Worm (Caenorhabditis elegans): ENCODE results near the gene srd-49.

srd-49 gene

DNA sequence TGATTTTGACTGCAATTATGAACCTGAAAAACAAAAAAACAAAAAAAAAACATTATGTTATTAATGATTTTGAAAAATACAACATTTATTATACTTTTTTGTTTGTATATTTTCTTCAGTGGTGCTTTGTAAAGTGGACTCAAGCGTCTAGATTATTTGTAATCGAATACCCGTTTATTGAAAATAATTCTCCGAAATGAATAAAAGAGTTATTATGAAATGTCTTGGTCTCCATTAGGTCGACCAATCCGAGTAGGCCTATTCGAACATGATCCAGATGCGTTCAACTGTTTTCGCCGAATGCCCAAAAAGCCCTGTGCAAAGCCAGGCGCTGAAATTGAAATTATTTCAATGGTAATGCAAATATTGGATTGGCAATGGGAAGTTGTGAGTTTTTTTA, 23.0 kb downstream of the srd-49 start, which contains the start of gene C08B6.5:
C08B6.5 (plus strand) TSS at position 301 of the 400 bp plus-strand sequence.
- TF ChIP-seq R02D3.7 (tag; optimal IDR thresholded peaks at IDR 0.05) (no peak), unc-39 (tag; optimal IDR thresholded peaks at IDR 0.05) (no peak), peb-1 (tag; optimal IDR thresholded peaks at IDR 0.05) (no peak), alr-1 (tag; optimal IDR thresholded peaks at IDR 0.05) (no peak), nhr-11 (tag; optimal IDR thresholded peaks at IDR 0.05) (no peak), mbf-1 (tag; optimal IDR thresholded peaks at IDR 0.05) (no peak), fos-1 (tag; optimal IDR thresholded peaks at IDR 0.05) (no peak), nhr-237 (tag; optimal IDR thresholded peaks at IDR 0.05) (no peak), sma-9 (GFP tag; optimal IDR thresholded peaks at IDR 0.05) (no peak), sma-9 (tag; optimal IDR thresholded peaks at IDR 0.05) (no peak), crh-2 (tag; optimal IDR thresholded peaks at IDR 0.05) (no peak), gmeb-1 (tag; optimal IDR thresholded peaks at IDR 0.05) (no peak), lsy-2 (tag; optimal IDR thresholded peaks at IDR 0.05) (no peak), snpc-4 (tag; optimal IDR thresholded peaks at IDR 0.05) (no peak), ceh-82 (tag; optimal IDR thresholded peaks at IDR 0.05) (no peak), blmp-1 (tag; optimal IDR thresholded peaks at IDR 0.05; ENCODE audit: insufficient read depth) (no peak)

DNA sequence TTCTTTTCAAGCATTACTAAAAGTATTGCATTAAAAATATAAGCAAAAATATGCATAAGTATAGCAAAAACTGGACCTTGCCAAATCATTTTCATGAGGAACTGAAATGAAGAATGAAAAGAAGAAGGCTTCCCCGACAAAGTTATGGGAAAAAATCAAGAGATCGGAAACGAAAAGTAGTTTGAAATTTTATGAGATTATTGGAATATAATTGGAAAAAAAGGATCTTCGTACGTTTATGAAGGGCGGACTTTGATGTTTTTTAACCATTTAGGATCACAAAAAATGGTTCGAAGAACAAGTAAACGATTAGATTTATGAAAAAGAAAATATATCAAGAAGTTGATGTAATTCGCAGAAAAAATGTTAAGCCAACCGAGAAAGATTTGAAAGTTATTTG, 26.4 kb downstream of the srd-49 start, which contains the start of gene srxa-18:
srxa-18 (minus strand) TSS at position 100 of the 400 bp plus-strand sequence.
- no peak for TF ChIP-seq ceh-82 (tag; optimal IDR thresholded peaks at IDR 0.05)
- TF ChIP-seq Y55F3AM.14 (GFP tag; optimal IDR thresholded peaks at IDR 0.05), result no peak
- no peak for TF ChIP-seq nhr-237 (tag; optimal IDR thresholded peaks at IDR 0.05)
- no peak for TF ChIP-seq skn-1 (tag; optimal IDR thresholded peaks at IDR 0.05)
- TF ChIP-seq aly-2 (tag; optimal IDR thresholded peaks at IDR 0.05), result no peak
- no peak for TF ChIP-seq nhr-10 (tag; optimal IDR thresholded peaks at IDR 0.05)
- no peak for TF ChIP-seq ZK546.5 (tag; optimal IDR thresholded peaks at IDR 0.05)
- TF ChIP-seq lin-39 (tag; optimal IDR thresholded peaks at IDR 0.05), result no peak
- no peak for TF ChIP-seq zag-1 (tag; optimal IDR thresholded peaks at IDR 0.05)
- TF ChIP-seq mdl-1 (tag; optimal IDR thresholded peaks at IDR 0.05), result no peak
- TF ChIP-seq C34F6.9 (tag; optimal IDR thresholded peaks at IDR 0.05), result no peak
- TF ChIP-seq unc-55 (GFP tag; optimal IDR thresholded peaks at IDR 0.05), result no peak
- no peak for TF ChIP-seq nhr-21 (tag; optimal IDR thresholded peaks at IDR 0.05)
- no peak for TF ChIP-seq alr-1 (tag; optimal IDR thresholded peaks at IDR 0.05)

DNA sequence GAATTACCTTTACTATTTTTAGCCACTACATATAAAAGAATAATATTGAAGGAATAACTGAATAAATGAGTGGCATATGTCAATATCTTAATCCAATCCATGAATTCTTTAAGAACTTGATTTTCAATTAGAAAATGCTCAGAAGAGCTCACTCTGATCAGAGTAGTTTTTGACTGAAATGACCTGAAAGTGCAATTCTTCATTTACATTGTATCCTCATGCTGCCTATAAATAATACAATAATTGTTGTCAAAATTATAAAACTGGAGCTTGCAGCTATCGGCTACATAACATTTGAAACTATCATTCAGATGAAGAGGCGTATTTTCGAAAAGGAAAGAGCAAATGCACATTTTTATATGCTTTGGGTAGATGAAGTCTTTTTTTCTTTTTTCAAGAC, 28.2 kb downstream of the srd-49 start, which contains the start of gene srxa-19:
srxa-19 (minus strand) TSS at position 101 of the 400 bp plus-strand sequence.
- TF ChIP-seq ztf-4 (tag; optimal IDR thresholded peaks at IDR 0.05) (no peak), elt-3 (tag; optimal IDR thresholded peaks at IDR 0.05) (no peak), gmeb-1 (tag; optimal IDR thresholded peaks at IDR 0.05) (no peak), nhr-6 (tag; optimal IDR thresholded peaks at IDR 0.05) (no peak), ceh-82 (tag; optimal IDR thresholded peaks at IDR 0.05) (no peak), nhr-237 (tag; optimal IDR thresholded peaks at IDR 0.05) (no peak), zag-1 (tag; optimal IDR thresholded peaks at IDR 0.05) (no peak), sem-4 (tag; optimal IDR thresholded peaks at IDR 0.05) (no peak), mbf-1 (tag; optimal IDR thresholded peaks at IDR 0.05) (no peak), Y55F3AM.14 (GFP tag; optimal IDR thresholded peaks at IDR 0.05) (no peak), fos-1 (tag; optimal IDR thresholded peaks at IDR 0.05) (no peak), blmp-1 (tag; optimal IDR thresholded peaks at IDR 0.05; ENCODE audit: insufficient read depth) (no peak), unc-62 (GFP tag; optimal IDR thresholded peaks at IDR 0.05) (no peak), peb-1 (tag; optimal IDR thresholded peaks at IDR 0.05) (no peak), C34F6.9 (tag; optimal IDR thresholded peaks at IDR 0.05) (no peak), ceh-16 (tag; optimal IDR thresholded peaks at IDR 0.05) (no peak), egl-27 (tag; optimal IDR thresholded peaks at IDR 0.05) (no peak), snpc-4 (tag; optimal IDR thresholded peaks at IDR 0.05) (no peak), alr-1 (tag; optimal IDR thresholded peaks at IDR 0.05) (no peak)

DNA sequence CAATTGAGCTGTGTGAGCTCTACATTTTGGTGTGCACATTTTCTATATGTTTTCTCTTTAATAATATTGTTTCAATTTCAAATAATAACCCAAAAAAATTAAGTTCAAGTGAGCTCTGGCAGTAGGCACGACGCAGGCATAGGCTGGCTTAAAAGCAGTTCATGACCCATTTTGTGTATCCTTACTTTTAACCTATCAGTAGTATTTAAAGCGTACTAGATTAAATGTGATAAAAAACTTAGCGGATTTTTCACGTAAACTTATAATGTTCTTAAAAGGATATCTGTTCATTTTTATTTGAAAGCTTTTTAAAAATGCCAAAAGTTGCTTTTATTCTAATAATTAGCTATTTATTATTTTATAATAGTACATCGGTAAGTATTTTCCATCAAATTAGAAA, 28.9 kb downstream of the srd-49 start, which contains the start of gene C08B6.6:
C08B6.6 (plus strand) TSS at position 301 of the 400 bp plus-strand sequence.
- TF ChIP-seq nhr-12 (tag; optimal IDR thresholded peaks at IDR 0.05) (no peak), unc-55 (GFP tag; optimal IDR thresholded peaks at IDR 0.05) (no peak), elt-1 (tag; optimal IDR thresholded peaks at IDR 0.05) (no peak), ztf-11 (tag; optimal IDR thresholded peaks at IDR 0.05) (no peak), nhr-11 (tag; optimal IDR thresholded peaks at IDR 0.05) (no peak), peb-1 (tag; optimal IDR thresholded peaks at IDR 0.05) (no peak), C34F6.9 (tag; optimal IDR thresholded peaks at IDR 0.05) (no peak), alr-1 (tag; optimal IDR thresholded peaks at IDR 0.05) (no peak), nhr-10 (tag; optimal IDR thresholded peaks at IDR 0.05) (no peak), mbf-1 (tag; optimal IDR thresholded peaks at IDR 0.05) (no peak), egl-27 (tag; optimal IDR thresholded peaks at IDR 0.05) (no peak), nhr-237 (tag; optimal IDR thresholded peaks at IDR 0.05) (no peak), lin-13 (GFP tag; optimal IDR thresholded peaks at IDR 0.05) (no peak), nhr-77 (tag; optimal IDR thresholded peaks at IDR 0.05) (no peak), blmp-1 (tag; optimal IDR thresholded peaks at IDR 0.05; ENCODE audit: insufficient read depth) (no peak), lin-11 (tag; optimal IDR thresholded peaks at IDR 0.05) (no peak), sma-9 (GFP tag; optimal IDR thresholded peaks at IDR 0.05) (no peak), sma-9 (tag; optimal IDR thresholded peaks at IDR 0.05) (no peak)

Measured in whole organism, L2 larva.